Worm (Caenorhabditis elegans) whole organism, L4 larva: ENCODE measurements around the gene hap-1.

ENCODE experiments used
- F37D6.2 ChIP-seq: sonication (generic microtip); optimal IDR thresholded peaks from 2 replicates; lab custom pipeline; 2016; ENCODE audit warnings: mild to moderate bottlenecking, missing genetic modification characterization, missing compliant biosample characterization
- F49E8.2 ChIP-seq: sonication (generic microtip); optimal IDR thresholded peaks from 2 replicates; lab custom pipeline; 2016; ENCODE audit warnings: missing compliant biosample characterization, mild to moderate bottlenecking, missing genetic modification characterization, borderline replicate concordance
- T26A8.4 ChIP-seq: fragments of 200-800 bp; sonication (Bioruptor generic); IDR thresholded peaks from 2 replicates; pipeline ENCODE4 v1.3.6; 2022; ENCODE audit warnings: missing genetic modification characterization, missing compliant biosample characterization
- Y48G9A.11 ChIP-seq: fragments of 200-800 bp; sonication (Bioruptor generic); IDR thresholded peaks from 2 replicates; pipeline ENCODE4 v1.3.6; 2022; ENCODE audit warnings: missing genetic modification reagents, missing genetic modification characterization, missing compliant biosample characterization
- Y5F2A.4 ChIP-seq: fragments of 200-800 bp; sonication (Bioruptor generic); optimal IDR thresholded peaks from 2 replicates; lab custom pipeline; 2018; ENCODE audit warnings: mild to moderate bottlenecking, missing genetic modification characterization, missing compliant biosample characterization
- ZK546.5 ChIP-seq, 2 experiments: sonication (generic microtip); optimal IDR thresholded peaks; 2 replicates each; lab custom pipeline; 2017; ENCODE audit warnings: missing biosample characterization in 2 of 2, missing genetic modification characterization in 2 of 2
- aha-1 ChIP-seq: fragments of 150-350 bp; peaks from one replicate; lab custom pipeline; 2014; ENCODE audit warnings: missing biosample characterization, missing genetic modification characterization
- ama-1 ChIP-seq: fragments of 150-350 bp; optimal IDR thresholded peaks from 2 replicates; lab custom pipeline; 2014; ENCODE audit warnings: inconsistent platforms, mixed read lengths
- arid-1 ChIP-seq: fragments of 200-800 bp; sonication (Bioruptor generic); conservative IDR thresholded peaks from 2 replicates; pipeline ENCODE4 v1.3.6; 2022; ENCODE audit warnings: missing genetic modification reagents, missing genetic modification characterization, missing compliant biosample characterization
- attf-4 ChIP-seq: sonication (generic microtip); optimal IDR thresholded peaks from 3 replicates; lab custom pipeline; 2017; ENCODE audit warnings: missing biosample characterization, missing genetic modification characterization
- ceh-20 ChIP-seq: fragments of 200-800 bp; sonication (Bioruptor generic); IDR thresholded peaks from 2 replicates; pipeline ENCODE4 v1.3.6; 2022; ENCODE audit warnings: missing genetic modification reagents, missing genetic modification characterization, missing compliant biosample characterization
- ceh-28 ChIP-seq: fragments of 150-350 bp; optimal IDR thresholded peaks from 2 replicates; lab custom pipeline; 2014; ENCODE audit warnings: missing biosample characterization, missing genetic modification reagents, missing genetic modification characterization
- daf-16 ChIP-seq, 3 experiments: sonication (generic microtip); optimal IDR thresholded peaks; 2 replicates each; lab custom pipeline; 2016 to 2017; ENCODE audit warnings: missing genetic modification characterization in 3 of 3, missing genetic modification reagents in 3 of 3, mild to moderate bottlenecking in 2 of 3, missing compliant biosample characterization in 2 of 3, missing biosample characterization in 1 of 3, moderate library complexity in 1 of 3
- daf-19 ChIP-seq: fragments of 200-800 bp; sonication (Bioruptor generic); conservative IDR thresholded peaks from 2 replicates; pipeline ENCODE4 v1.3.6; 2022; ENCODE audit warnings: missing genetic modification characterization, missing compliant biosample characterization
- daf-8 ChIP-seq: fragments of 200-800 bp; sonication (Bioruptor generic); IDR thresholded peaks from 2 replicates; pipeline ENCODE4 v1.3.6; 2022; ENCODE audit warnings: missing genetic modification characterization, missing compliant biosample characterization
- dmd-6 ChIP-seq: fragments of 200-800 bp; sonication (Bioruptor generic); IDR thresholded peaks from 2 replicates; pipeline ENCODE4 v1.3.6; 2022; ENCODE audit warnings: missing genetic modification reagents, missing genetic modification characterization, missing compliant biosample characterization
- duxl-1 ChIP-seq: sonication (generic microtip); optimal IDR thresholded peaks from 2 replicates; lab custom pipeline; 2016; ENCODE audit warnings: mild to moderate bottlenecking, missing genetic modification characterization, moderate library complexity, missing compliant biosample characterization; ENCODE audit not compliant: poor library complexity
- gei-8 ChIP-seq: fragments of 200-800 bp; sonication (Bioruptor generic); optimal IDR thresholded peaks from 2 replicates; lab custom pipeline; 2018; ENCODE audit warnings: mild to moderate bottlenecking, missing genetic modification characterization, missing compliant biosample characterization
- hlh-30 ChIP-seq: sonication (generic microtip); optimal IDR thresholded peaks from 2 replicates; lab custom pipeline; 2017; ENCODE audit warnings: antibody characterized with exemption, mild to moderate bottlenecking, missing genetic modification characterization, missing compliant biosample characterization; ENCODE audit not compliant: insufficient read depth
- lim-7 ChIP-seq: fragments of 200-800 bp; sonication (Bioruptor generic); IDR thresholded peaks from 2 replicates; pipeline ENCODE4 v1.3.6; 2022; ENCODE audit warnings: missing genetic modification characterization, missing compliant biosample characterization
- lin-13 ChIP-seq: fragments of 150-350 bp; optimal IDR thresholded peaks from 2 replicates; lab custom pipeline; 2014; ENCODE audit warnings: missing biosample characterization, missing genetic modification reagents, missing genetic modification characterization
- lin-15B ChIP-seq: fragments of 150-350 bp; sonication (generic microtip); optimal IDR thresholded peaks from 3 replicates; lab custom pipeline; 2014; ENCODE audit warnings: missing biosample characterization, missing genetic modification characterization
- lin-29 ChIP-seq: fragments of 200-800 bp; sonication (Bioruptor generic); IDR thresholded peaks from 2 replicates; pipeline ENCODE4 v1.3.6; 2022; ENCODE audit warnings: missing genetic modification reagents, missing genetic modification characterization, missing compliant biosample characterization
- lin-38 ChIP-seq: fragments of 200-800 bp; sonication (Bioruptor generic); IDR thresholded peaks from 2 replicates; pipeline ENCODE4 v1.3.6; 2022; ENCODE audit warnings: missing genetic modification reagents, missing genetic modification characterization, missing compliant biosample characterization
- lin-39 ChIP-seq: fragments of 150-350 bp; optimal IDR thresholded peaks from 2 replicates; lab custom pipeline; 2014; ENCODE audit warnings: missing biosample characterization, missing genetic modification reagents, missing genetic modification characterization
- madf-5 ChIP-seq, 2 experiments: fragments of 200-800 bp; sonication (Bioruptor generic); IDR thresholded peaks; 2 replicates each; pipeline ENCODE4 v1.3.6; 2022; ENCODE audit warnings: missing compliant biosample characterization in 2 of 2, missing genetic modification characterization in 2 of 2
- mdl-1 ChIP-seq, 2 experiments: fragments of 150-350 bp in 1 of 2; sonication (generic microtip) in 1 of 2; optimal IDR thresholded peaks; 2 replicates each; lab custom pipeline; 2014 to 2017; ENCODE audit warnings: missing biosample characterization in 2 of 2, missing genetic modification characterization in 2 of 2
- mdt-29 ChIP-seq: fragments of 200-800 bp; sonication (Bioruptor generic); IDR thresholded peaks from 2 replicates; pipeline ENCODE4 v1.3.6; 2022; ENCODE audit warnings: missing genetic modification reagents, missing genetic modification characterization, missing compliant biosample characterization
- mxl-3 ChIP-seq: fragments of 200-800 bp; sonication (Bioruptor generic); optimal IDR thresholded peaks from 2 replicates; lab custom pipeline; 2018; ENCODE audit warnings: mild to moderate bottlenecking, missing genetic modification characterization, missing compliant biosample characterization
- nhr-102 ChIP-seq: sonication (generic microtip); optimal IDR thresholded peaks from 2 replicates; lab custom pipeline; 2016; ENCODE audit warnings: mild to moderate bottlenecking, missing genetic modification characterization, moderate library complexity, missing compliant biosample characterization
- nhr-25 ChIP-seq: sonication (generic microtip); optimal IDR thresholded peaks from 2 replicates; lab custom pipeline; 2017; ENCODE audit warnings: missing genetic modification characterization, mild to moderate bottlenecking, missing compliant biosample characterization, antibody characterized with exemption, moderate library complexity, borderline replicate concordance; ENCODE audit not compliant: insufficient read depth
- nhr-6 ChIP-seq: fragments of 150-350 bp; optimal IDR thresholded peaks from 2 replicates; lab custom pipeline; 2014; ENCODE audit warnings: missing biosample characterization, missing genetic modification characterization
- pha-4 ChIP-seq, 2 experiments: fragments of 150-350 bp in 1 of 2; fragments of 200-800 bp in 1 of 2; sonication (Bioruptor generic) in 1 of 2; IDR thresholded peaks in 1 of 2; optimal IDR thresholded peaks in 1 of 2; 2 replicates each; pipeline versions ENCODE4 v1.3.6 to Lab custom; 2014 to 2022; ENCODE audit warnings: missing genetic modification characterization in 2 of 2, missing genetic modification reagents in 2 of 2, missing biosample characterization in 1 of 2, missing compliant biosample characterization in 1 of 2
- php-3 ChIP-seq: fragments of 200-800 bp; sonication (Bioruptor generic); IDR thresholded peaks from 2 replicates; pipeline ENCODE4 v1.3.6; 2022; ENCODE audit warnings: missing genetic modification reagents, missing genetic modification characterization, missing compliant biosample characterization
- pqm-1 ChIP-seq: sonication (generic microtip); optimal IDR thresholded peaks from 2 replicates; lab custom pipeline; 2017; ENCODE audit warnings: missing biosample characterization, missing genetic modification characterization
- saeg-2 ChIP-seq: fragments of 200-800 bp; sonication (Bioruptor generic); IDR thresholded peaks from 2 replicates; pipeline ENCODE4 v1.3.6; 2022; ENCODE audit warnings: missing genetic modification reagents, missing genetic modification characterization, missing compliant biosample characterization
- set-16 ChIP-seq: fragments of 200-800 bp; sonication (Bioruptor generic); IDR thresholded peaks from 2 replicates; pipeline ENCODE4 v1.3.6; 2022; ENCODE audit warnings: missing genetic modification reagents, missing genetic modification characterization, missing compliant biosample characterization
- skn-1 ChIP-seq: fragments of 150-350 bp; optimal IDR thresholded peaks from 2 replicates; lab custom pipeline; 2014; ENCODE audit warnings: missing biosample characterization, missing genetic modification characterization
- snpc-4 ChIP-seq: fragments of 150-350 bp; optimal IDR thresholded peaks from 2 replicates; lab custom pipeline; 2014; ENCODE audit warnings: missing biosample characterization, missing genetic modification characterization
- spr-1 ChIP-seq: sonication (generic microtip); optimal IDR thresholded peaks from 2 replicates; lab custom pipeline; 2016; ENCODE audit warnings: mild to moderate bottlenecking, missing genetic modification characterization, missing compliant biosample characterization
- spr-3 ChIP-seq: fragments of 200-800 bp; sonication (Bioruptor generic); optimal IDR thresholded peaks from 2 replicates; lab custom pipeline; 2018; ENCODE audit warnings: mild to moderate bottlenecking, missing genetic modification characterization, missing compliant biosample characterization
- unc-62 ChIP-seq, 3 experiments: fragments of 150-350 bp in 1 of 3; sonication (generic microtip); optimal IDR thresholded peaks in 2 of 3; peaks in 1 of 3; 1 replicate in 1 of 3; 2 replicates in 2 of 3; lab custom pipeline; 2014 to 2017; ENCODE audit warnings: missing biosample characterization in 3 of 3, missing genetic modification characterization in 3 of 3, missing genetic modification reagents in 3 of 3, missing genotype in 1 of 3
- zag-1 ChIP-seq: fragments of 150-350 bp; optimal IDR thresholded peaks from 2 replicates; lab custom pipeline; 2014; ENCODE audit warnings: missing biosample characterization, missing genetic modification characterization
- zfp-3 ChIP-seq: fragments of 200-800 bp; sonication (Bioruptor generic); conservative IDR thresholded peaks from 2 replicates; pipeline ENCODE4 v1.3.6; 2022; ENCODE audit warnings: missing genetic modification reagents, missing genetic modification characterization, missing compliant biosample characterization

The hap-1 gene

DNA sequence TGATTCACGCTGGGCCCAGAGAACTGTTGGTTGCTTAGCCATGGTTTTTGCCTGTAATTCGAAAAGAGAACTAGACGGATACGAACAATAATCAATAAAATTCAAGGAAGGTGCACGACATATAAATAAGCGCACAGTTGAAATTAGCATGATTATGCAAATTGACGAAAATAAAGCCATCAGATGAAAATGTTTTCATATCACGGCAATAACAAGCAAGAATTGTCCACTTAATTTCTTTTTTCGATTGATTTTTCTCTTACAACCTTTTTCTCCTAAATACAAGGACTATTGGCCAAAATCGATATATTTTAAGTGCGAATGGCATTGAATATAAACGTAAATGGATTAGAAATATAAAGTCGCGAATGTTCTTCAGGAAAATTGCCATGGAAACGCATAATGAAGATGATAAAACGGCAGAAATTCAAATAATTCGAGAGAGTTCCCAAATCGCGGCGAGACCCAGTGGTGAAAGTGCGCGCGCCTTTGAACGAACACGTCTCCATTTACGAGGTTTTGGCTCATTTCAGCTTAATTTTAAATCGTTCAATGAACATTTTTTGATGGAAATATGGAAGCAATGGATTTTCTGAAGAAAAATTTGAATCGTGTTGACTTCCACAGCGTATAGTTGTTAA is 11.1 kb downstream of the hap-1 start, which contains the start of the genes daf-41 and toc-1 (continued):
- TF ChIP-seq set-16 (GFP tag; lab: Robert Waterston, UW) (no peak), madf-5 (GFP tag; IDR thresholded peaks at IDR 0.05; lab: Robert Waterston, UW) (no peak), Y48G9A.11 (GFP tag; lab: Robert Waterston, UW) (no peak), ceh-20 (GFP tag; lab: Robert Waterston, UW) (no peak), hlh-30 (peak; percentile 10), ceh-28 (tag; lab: Kevin White, UChicago) (no peak), F37D6.2 (no peak), skn-1 (tag; lab: Kevin White, UChicago) (no peak), dmd-6 (GFP tag; lab: Robert Waterston, UW) (no peak), saeg-2 (no peak), attf-4 (tag; lab: Kevin White, UChicago) (no peak), ZK546.5 (tag; optimal IDR thresholded peaks at IDR 0.05; lab: Kevin White, UChicago) (no peak), Y5F2A.4 (GFP tag; lab: Kevin White, UChicago) (no peak), snpc-4 (no peak), spr-3 (no peak), daf-8 (GFP tag; lab: Robert Waterston, UW) (no peak), unc-62 (GFP tag; optimal IDR thresholded peaks at IDR 0.05 in 1 of 2; lab: Kevin White, UChicago) (peak in 1 of 2 experiments; percentile 50), unc-62 (tag; optimal IDR thresholded peaks at IDR 0.05; lab: Kevin White, UChicago) (no peak), lin-38 (GFP tag; lab: Robert Waterston, UW) (no peak), lin-29 (no peak), F49E8.2 (no peak), nhr-102 (tag; lab: Kevin White, UChicago) (no peak), gei-8 (GFP tag; lab: Kevin White, UChicago) (no peak), lin-39 (tag; lab: Kevin White, UChicago) (no peak), lin-13 (GFP tag; lab: Kevin White, UChicago) (no peak), nhr-6 (no peak), duxl-1 (tag; lab: Kevin White, UChicago) (no peak), T26A8.4 (GFP tag; lab: Robert Waterston, UW) (no peak), nhr-25 (tag; lab: Kevin White, UChicago) (no peak), pha-4 (GFP tag; IDR thresholded peaks at IDR 0.05; lab: Robert Waterston, UW) (no peak), pha-4 (tag; optimal IDR thresholded peaks at IDR 0.05; lab: Kevin White, UChicago) (peak; percentile 75), daf-16 (GFP tag; optimal IDR thresholded peaks at IDR 0.05; lab: Kevin White, UChicago) (no peak), daf-16 (tag; optimal IDR thresholded peaks at IDR 0.05; lab: Kevin White, UChicago) (peak; percentile 24), php-3 (GFP tag; lab: Robert Waterston, UW) (no peak), zfp-3 (GFP tag; lab: Robert Waterston, UW) (no peak), ama-1 (lab: Kevin White, UChicago) (no peak), spr-1 (tag; lab: Kevin White, UChicago) (no peak), daf-19 (GFP tag; lab: Robert Waterston, UW) (no peak), mdt-29 (GFP tag; lab: Robert Waterston, UW) (no peak), mdl-1 (tag; optimal IDR thresholded peaks at IDR 0.05; lab: Kevin White, UChicago) (no peak), lim-7 (GFP tag; lab: Robert Waterston, UW) (no peak), lin-15B (tag; lab: Kevin White, UChicago) (no peak), arid-1 (GFP tag; lab: Robert Waterston, UW) (no peak), pqm-1 (no peak), zag-1 (tag; lab: Kevin White, UChicago) (no peak), mxl-3 (GFP tag; lab: Kevin White, UChicago) (no peak), aha-1 (no peak)
